Worm (Caenorhabditis elegans) whole organism, young adult: ENCODE measurements around the gene set-3.

Experiments used
- F49E8.2 ChIP-seq: sonication (generic microtip); optimal IDR thresholded peaks from 3 replicates; lab custom pipeline; 2017; ENCODE audit warnings: missing genetic modification characterization, mild to moderate bottlenecking, missing compliant biosample characterization, antibody characterized with exemption, moderate library complexity; ENCODE audit not compliant: insufficient read depth
- F55B11.4 ChIP-seq: sonication (generic microtip); optimal IDR thresholded peaks from 2 replicates; lab custom pipeline; 2016; ENCODE audit warnings: missing compliant biosample characterization, missing genetic modification characterization, borderline replicate concordance; ENCODE audit not compliant: insufficient read depth
- ama-1 ChIP-seq, 3 experiments: fragments of 150-350 bp in 1 of 3; sonication (generic microtip) in 2 of 3; optimal IDR thresholded peaks; 2 replicates each; lab custom pipeline; 2014 to 2018; ENCODE audit warnings: missing biosample characterization in 2 of 3, missing genetic modification characterization in 2 of 3, missing genetic modification reagents in 2 of 3
- ceh-91 ChIP-seq: fragments of 200-800 bp; sonication (Bioruptor generic); IDR thresholded peaks from 2 replicates; pipeline ENCODE4 v1.3.6; 2022; ENCODE audit warnings: missing genetic modification reagents, missing genetic modification characterization, missing compliant biosample characterization
- dpl-1 ChIP-seq: fragments of 150-350 bp; optimal IDR thresholded peaks from 2 replicates; lab custom pipeline; 2014; ENCODE audit warnings: missing biosample characterization, missing genetic modification reagents, missing genetic modification characterization
- egrh-3 ChIP-seq: fragments of 200-800 bp; sonication (Bioruptor generic); IDR thresholded peaks from 2 replicates; pipeline ENCODE4 v1.3.6; 2022; ENCODE audit warnings: missing genetic modification reagents, missing genetic modification characterization, missing compliant biosample characterization
- ets-4 ChIP-seq: fragments of 200-800 bp; sonication (Bioruptor generic); optimal IDR thresholded peaks from 2 replicates; lab custom pipeline; 2018; ENCODE audit warnings: mild to moderate bottlenecking, missing genetic modification characterization, missing compliant biosample characterization
- him-1 ChIP-seq: sonication (generic microtip); optimal IDR thresholded peaks from 2 replicates; lab custom pipeline; 2016; ENCODE audit warnings: missing genotype, missing genetic modification reagents, missing genetic modification characterization, missing compliant biosample characterization
- hlh-12 ChIP-seq: sonication (generic microtip); optimal IDR thresholded peaks from 2 replicates; lab custom pipeline; 2016; ENCODE audit warnings: missing genetic modification characterization, missing compliant biosample characterization
- hlh-26 ChIP-seq: fragments of 200-800 bp; sonication (Bioruptor generic); conservative IDR thresholded peaks from 2 replicates; pipeline ENCODE4 v1.3.6; 2022; ENCODE audit warnings: missing genetic modification reagents, missing genetic modification characterization, missing compliant biosample characterization
- lin-26 ChIP-seq: fragments of 200-800 bp; sonication (Bioruptor generic); IDR thresholded peaks from 2 replicates; pipeline ENCODE4 v1.3.6; 2022; ENCODE audit warnings: missing genetic modification reagents, missing genetic modification characterization, missing compliant biosample characterization
- lin-54 ChIP-seq: fragments of 200-800 bp; sonication (Bioruptor generic); optimal IDR thresholded peaks from 2 replicates; lab custom pipeline; 2018; ENCODE audit warnings: mild to moderate bottlenecking, missing genetic modification characterization, missing compliant biosample characterization
- pha-4 ChIP-seq: fragments of 150-350 bp; sonication (generic microtip); optimal IDR thresholded peaks from 2 replicates; lab custom pipeline; 2014; ENCODE audit warnings: missing biosample characterization, missing genetic modification reagents, missing genetic modification characterization
- sptf-2 ChIP-seq: fragments of 200-800 bp; sonication (Bioruptor generic); optimal IDR thresholded peaks from 2 replicates; lab custom pipeline; 2018; ENCODE audit warnings: mild to moderate bottlenecking, missing genetic modification characterization, missing compliant biosample characterization

DNA sequence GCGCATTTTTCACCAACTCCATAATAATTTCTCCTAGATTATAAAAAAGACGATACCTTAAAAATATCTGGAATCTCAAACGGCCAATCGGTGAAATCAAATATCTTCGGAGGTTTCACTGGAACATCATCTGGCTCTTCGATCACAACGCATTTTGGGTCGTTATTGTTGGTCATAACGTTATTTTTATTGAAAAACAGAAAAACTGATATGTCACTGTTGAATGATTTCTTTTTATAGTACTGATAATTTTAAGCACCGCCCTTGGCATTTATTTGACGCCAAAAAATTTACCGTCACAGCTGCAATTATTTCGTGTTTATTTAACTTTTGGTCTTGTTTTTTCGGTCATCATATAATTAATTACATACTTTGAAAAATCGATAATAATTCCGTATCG lies 4.3 kb downstream of the set-3 start, which contains the start of gene best-5:
- TF ChIP-seq F49E8.2 (tag; lab: Kevin White, UChicago) = no peak
- TF ChIP-seq lin-54 (GFP tag; lab: Kevin White, UChicago) = no peak
- TF ChIP-seq ama-1 (optimal IDR thresholded peaks at IDR 0.05; lab: Kevin White, UChicago) = no peak
- TF ChIP-seq ama-1 (GFP tag; optimal IDR thresholded peaks at IDR 0.05; lab: Kevin White, UChicago) = no peak
- TF ChIP-seq lin-26 (GFP tag; lab: Robert Waterston, UW) = no peak
- no peak for TF ChIP-seq him-1
- no peak for TF ChIP-seq sptf-2 (GFP tag; lab: Kevin White, UChicago)
- TF ChIP-seq F55B11.4 (tag; lab: Kevin White, UChicago) = no peak
- TF ChIP-seq ets-4 (GFP tag; lab: Kevin White, UChicago) = no peak
- no peak for TF ChIP-seq hlh-26
- no peak for TF ChIP-seq dpl-1
- no peak for TF ChIP-seq hlh-12
- no peak for TF ChIP-seq pha-4
- TF ChIP-seq egrh-3 = no peak
- TF ChIP-seq ceh-91 = no peak
